Worm (Caenorhabditis elegans) whole organism, L4 larva: ENCODE measurements around the gene W03A5.1.

Source experiments
- F10B5.3 ChIP-seq: sonication (generic microtip); optimal IDR thresholded peaks from 2 replicates; lab custom pipeline; 2016; ENCODE audit warnings: mild to moderate bottlenecking, missing genetic modification characterization, missing compliant biosample characterization
- F44E2.7 ChIP-seq: fragments of 200-800 bp; sonication (Bioruptor generic); IDR thresholded peaks from 2 replicates; pipeline ENCODE4 v2.1.2; 2022; ENCODE audit warnings: missing genetic modification characterization, missing compliant biosample characterization
- T20F7.1 ChIP-seq: fragments of 200-800 bp; sonication (Bioruptor generic); optimal IDR thresholded peaks from 2 replicates; lab custom pipeline; 2018; ENCODE audit warnings: mild to moderate bottlenecking, missing genetic modification characterization, missing compliant biosample characterization
- Y105C5A.15 ChIP-seq: fragments of 200-800 bp; sonication (Bioruptor generic); IDR thresholded peaks from 2 replicates; pipeline ENCODE4 v1.3.6; 2022; ENCODE audit warnings: missing genetic modification characterization, missing compliant biosample characterization
- ZK337.2 ChIP-seq: fragments of 200-800 bp; sonication (Bioruptor generic); IDR thresholded peaks from 2 replicates; pipeline ENCODE4 v1.3.6; 2022; ENCODE audit warnings: missing genetic modification reagents, missing genetic modification characterization, missing compliant biosample characterization
- aha-1 ChIP-seq: fragments of 150-350 bp; peaks from one replicate; lab custom pipeline; 2014; ENCODE audit warnings: missing biosample characterization, missing genetic modification characterization
- aly-2 ChIP-seq: sonication (generic microtip); optimal IDR thresholded peaks from 2 replicates; lab custom pipeline; 2018; ENCODE audit warnings: missing biosample characterization, missing genetic modification characterization
- ama-1 ChIP-seq: fragments of 150-350 bp; optimal IDR thresholded peaks from 2 replicates; lab custom pipeline; 2014; ENCODE audit warnings: inconsistent platforms, mixed read lengths
- arid-1 ChIP-seq: fragments of 200-800 bp; sonication (Bioruptor generic); conservative IDR thresholded peaks from 2 replicates; pipeline ENCODE4 v1.3.6; 2022; ENCODE audit warnings: missing genetic modification reagents, missing genetic modification characterization, missing compliant biosample characterization
- ceh-20 ChIP-seq: fragments of 200-800 bp; sonication (Bioruptor generic); IDR thresholded peaks from 2 replicates; pipeline ENCODE4 v1.3.6; 2022; ENCODE audit warnings: missing genetic modification reagents, missing genetic modification characterization, missing compliant biosample characterization
- ceh-32 ChIP-seq: sonication (generic microtip); optimal IDR thresholded peaks from 2 replicates; lab custom pipeline; 2016; ENCODE audit warnings: mild to moderate bottlenecking, missing genetic modification characterization, missing compliant biosample characterization; ENCODE audit not compliant: poor library complexity
- ceh-44 ChIP-seq: fragments of 200-800 bp; sonication (Bioruptor generic); IDR thresholded peaks from 2 replicates; pipeline ENCODE4 v1.3.6; 2022; ENCODE audit warnings: missing genetic modification reagents, missing genetic modification characterization, missing compliant biosample characterization
- ceh-62 ChIP-seq: sonication (generic microtip); optimal IDR thresholded peaks from 2 replicates; lab custom pipeline; 2017; ENCODE audit warnings: missing biosample characterization, missing genetic modification characterization
- ceh-82 ChIP-seq: sonication (generic microtip); optimal IDR thresholded peaks from 2 replicates; lab custom pipeline; 2017; ENCODE audit warnings: missing biosample characterization, missing genetic modification characterization
- dmd-6 ChIP-seq: fragments of 200-800 bp; sonication (Bioruptor generic); IDR thresholded peaks from 2 replicates; pipeline ENCODE4 v1.3.6; 2022; ENCODE audit warnings: missing genetic modification reagents, missing genetic modification characterization, missing compliant biosample characterization
- dpl-1 ChIP-seq: fragments of 150-350 bp; optimal IDR thresholded peaks from 2 replicates; lab custom pipeline; 2014; ENCODE audit warnings: missing biosample characterization, missing genetic modification reagents, missing genetic modification characterization
- duxl-1 ChIP-seq: sonication (generic microtip); optimal IDR thresholded peaks from 2 replicates; lab custom pipeline; 2016; ENCODE audit warnings: mild to moderate bottlenecking, missing genetic modification characterization, moderate library complexity, missing compliant biosample characterization; ENCODE audit not compliant: poor library complexity
- egl-27 ChIP-seq: sonication (generic microtip); optimal IDR thresholded peaks from 3 replicates; lab custom pipeline; 2017; ENCODE audit warnings: missing biosample characterization, missing genetic modification reagents, missing genetic modification characterization
- egl-43 ChIP-seq: fragments of 200-800 bp; sonication (Bioruptor generic); IDR thresholded peaks from 2 replicates; pipeline ENCODE4 v1.3.6; 2022; ENCODE audit warnings: missing genetic modification reagents, missing genetic modification characterization, missing compliant biosample characterization
- fos-1 ChIP-seq: fragments of 150-350 bp; optimal IDR thresholded peaks from 2 replicates; lab custom pipeline; 2014; ENCODE audit warnings: missing biosample characterization, missing genetic modification characterization
- hlh-30 ChIP-seq: sonication (generic microtip); optimal IDR thresholded peaks from 2 replicates; lab custom pipeline; 2017; ENCODE audit warnings: antibody characterized with exemption, mild to moderate bottlenecking, missing genetic modification characterization, missing compliant biosample characterization; ENCODE audit not compliant: insufficient read depth
- lim-7 ChIP-seq: fragments of 200-800 bp; sonication (Bioruptor generic); IDR thresholded peaks from 2 replicates; pipeline ENCODE4 v1.3.6; 2022; ENCODE audit warnings: missing genetic modification characterization, missing compliant biosample characterization
- lin-1 ChIP-seq: fragments of 200-800 bp; sonication (Bioruptor generic); IDR thresholded peaks from 2 replicates; pipeline ENCODE4 v1.3.6; 2022; ENCODE audit warnings: missing genetic modification reagents, missing genetic modification characterization, missing compliant biosample characterization
- lin-13 ChIP-seq: fragments of 150-350 bp; optimal IDR thresholded peaks from 2 replicates; lab custom pipeline; 2014; ENCODE audit warnings: missing biosample characterization, missing genetic modification reagents, missing genetic modification characterization
- lin-38 ChIP-seq: fragments of 200-800 bp; sonication (Bioruptor generic); IDR thresholded peaks from 2 replicates; pipeline ENCODE4 v1.3.6; 2022; ENCODE audit warnings: missing genetic modification reagents, missing genetic modification characterization, missing compliant biosample characterization
- lir-3 ChIP-seq: sonication (generic microtip); optimal IDR thresholded peaks from 2 replicates; lab custom pipeline; 2016; ENCODE audit warnings: mild to moderate bottlenecking, missing genetic modification characterization, missing compliant biosample characterization
- madf-5 ChIP-seq, 2 experiments: fragments of 200-800 bp; sonication (Bioruptor generic); IDR thresholded peaks; 2 replicates each; pipeline ENCODE4 v1.3.6; 2022; ENCODE audit warnings: missing compliant biosample characterization in 2 of 2, missing genetic modification characterization in 2 of 2
- mdt-29 ChIP-seq: fragments of 200-800 bp; sonication (Bioruptor generic); IDR thresholded peaks from 2 replicates; pipeline ENCODE4 v1.3.6; 2022; ENCODE audit warnings: missing genetic modification reagents, missing genetic modification characterization, missing compliant biosample characterization
- mep-1 ChIP-seq: fragments of 150-350 bp; sonication (generic microtip); optimal IDR thresholded peaks from 3 replicates; lab custom pipeline; 2014; ENCODE audit warnings: missing biosample characterization, missing genetic modification characterization
- mes-2 ChIP-seq: sonication (generic microtip); optimal IDR thresholded peaks from 2 replicates; lab custom pipeline; 2016; ENCODE audit warnings: missing genotype, mild to moderate bottlenecking, missing genetic modification characterization, missing compliant biosample characterization; ENCODE audit not compliant: poor library complexity, severe bottlenecking
- mxl-2 ChIP-seq: fragments of 200-800 bp; sonication (Bioruptor generic); conservative IDR thresholded peaks from 2 replicates; pipeline ENCODE4 v1.3.6; 2022; ENCODE audit warnings: missing genetic modification reagents, missing genetic modification characterization, missing compliant biosample characterization
- mxl-3 ChIP-seq: fragments of 200-800 bp; sonication (Bioruptor generic); optimal IDR thresholded peaks from 2 replicates; lab custom pipeline; 2018; ENCODE audit warnings: mild to moderate bottlenecking, missing genetic modification characterization, missing compliant biosample characterization
- nhr-10 ChIP-seq: fragments of 150-350 bp; optimal IDR thresholded peaks from 2 replicates; lab custom pipeline; 2014; ENCODE audit warnings: missing biosample characterization, missing genetic modification characterization
- nhr-111 ChIP-seq: fragments of 200-800 bp; sonication (Bioruptor generic); optimal IDR thresholded peaks from 2 replicates; lab custom pipeline; 2018; ENCODE audit warnings: mild to moderate bottlenecking, missing genetic modification characterization, missing compliant biosample characterization
- nhr-25 ChIP-seq: sonication (generic microtip); optimal IDR thresholded peaks from 2 replicates; lab custom pipeline; 2017; ENCODE audit warnings: missing genetic modification characterization, mild to moderate bottlenecking, missing compliant biosample characterization, antibody characterized with exemption, moderate library complexity, borderline replicate concordance; ENCODE audit not compliant: insufficient read depth
- nhr-28 ChIP-seq: fragments of 150-350 bp; optimal IDR thresholded peaks from 2 replicates; lab custom pipeline; 2014; ENCODE audit warnings: missing biosample characterization, missing genetic modification characterization
- nhr-48 ChIP-seq: sonication (generic microtip); optimal IDR thresholded peaks from 2 replicates; lab custom pipeline; 2016; ENCODE audit warnings: mild to moderate bottlenecking, missing genetic modification characterization, missing compliant biosample characterization
- nhr-6 ChIP-seq: fragments of 150-350 bp; optimal IDR thresholded peaks from 2 replicates; lab custom pipeline; 2014; ENCODE audit warnings: missing biosample characterization, missing genetic modification characterization
- nhr-77 ChIP-seq: fragments of 150-350 bp; optimal IDR thresholded peaks from 2 replicates; lab custom pipeline; 2014; ENCODE audit warnings: missing biosample characterization, missing genetic modification characterization
- pha-4 ChIP-seq, 2 experiments: fragments of 150-350 bp in 1 of 2; fragments of 200-800 bp in 1 of 2; sonication (Bioruptor generic) in 1 of 2; IDR thresholded peaks in 1 of 2; optimal IDR thresholded peaks in 1 of 2; 2 replicates each; pipeline versions ENCODE4 v1.3.6 to Lab custom; 2014 to 2022; ENCODE audit warnings: missing genetic modification characterization in 2 of 2, missing genetic modification reagents in 2 of 2, missing biosample characterization in 1 of 2, missing compliant biosample characterization in 1 of 2
- set-16 ChIP-seq: fragments of 200-800 bp; sonication (Bioruptor generic); IDR thresholded peaks from 2 replicates; pipeline ENCODE4 v1.3.6; 2022; ENCODE audit warnings: missing genetic modification reagents, missing genetic modification characterization, missing compliant biosample characterization
- snpc-4 ChIP-seq: fragments of 150-350 bp; optimal IDR thresholded peaks from 2 replicates; lab custom pipeline; 2014; ENCODE audit warnings: missing biosample characterization, missing genetic modification characterization
- spr-3 ChIP-seq: fragments of 200-800 bp; sonication (Bioruptor generic); optimal IDR thresholded peaks from 2 replicates; lab custom pipeline; 2018; ENCODE audit warnings: mild to moderate bottlenecking, missing genetic modification characterization, missing compliant biosample characterization
- unc-62 ChIP-seq, 3 experiments: fragments of 150-350 bp in 1 of 3; sonication (generic microtip); optimal IDR thresholded peaks in 2 of 3; peaks in 1 of 3; 1 replicate in 1 of 3; 2 replicates in 2 of 3; lab custom pipeline; 2014 to 2017; ENCODE audit warnings: missing biosample characterization in 3 of 3, missing genetic modification characterization in 3 of 3, missing genetic modification reagents in 3 of 3, missing genotype in 1 of 3
- vab-7 ChIP-seq: fragments of 200-800 bp; sonication (Bioruptor generic); IDR thresholded peaks from 2 replicates; pipeline ENCODE4 v1.3.6; 2022; ENCODE audit warnings: missing genetic modification reagents, missing genetic modification characterization, missing compliant biosample characterization
- zfp-3 ChIP-seq: fragments of 200-800 bp; sonication (Bioruptor generic); conservative IDR thresholded peaks from 2 replicates; pipeline ENCODE4 v1.3.6; 2022; ENCODE audit warnings: missing genetic modification reagents, missing genetic modification characterization, missing compliant biosample characterization
- zip-11 ChIP-seq: fragments of 200-800 bp; sonication (Bioruptor generic); IDR thresholded peaks from 2 replicates; pipeline ENCODE4 v1.3.6; 2022; ENCODE audit warnings: missing genetic modification characterization, missing compliant biosample characterization
- zip-2 ChIP-seq: fragments of 150-350 bp; optimal IDR thresholded peaks from 2 replicates; lab custom pipeline; 2014; ENCODE audit warnings: missing biosample characterization, missing genetic modification characterization
- ztf-7 ChIP-seq: fragments of 150-350 bp; optimal IDR thresholded peaks from 2 replicates; lab custom pipeline; 2014; ENCODE audit warnings: missing biosample characterization, missing genetic modification characterization

The W03A5.1 gene

ce11 chrIII:5375001-5375532 lies 32.6 kb upstream of the W03A5.1 start (continued):
- TF ChIP-seq pha-4 (GFP tag; IDR thresholded peaks at IDR 0.05; lab: Robert Waterston, UW) (no peak), pha-4 (tag; optimal IDR thresholded peaks at IDR 0.05; lab: Kevin White, UChicago) (no peak), ceh-62 (tag; lab: Kevin White, UChicago) (no peak), zfp-3 (no peak), arid-1 (GFP tag; lab: Robert Waterston, UW) (no peak), aha-1 (no peak), lim-7 (GFP tag; lab: Robert Waterston, UW) (no peak), nhr-48 (tag; lab: Kevin White, UChicago) (no peak), egl-27 (tag; lab: Kevin White, UChicago) (no peak), fos-1 (no peak), spr-3 (GFP tag; lab: Kevin White, UChicago) (no peak), mdt-29 (no peak), ZK337.2 (no peak), nhr-28 (tag; lab: Kevin White, UChicago) (no peak), nhr-6 (tag; lab: Kevin White, UChicago) (no peak), ama-1 (lab: Kevin White, UChicago) (no peak), snpc-4 (no peak), lin-38 (GFP tag; lab: Robert Waterston, UW) (peak; percentile 22), dmd-6 (no peak), lin-13 (no peak), unc-62 (GFP tag; optimal IDR thresholded peaks at IDR 0.05 in 1 of 2; lab: Kevin White, UChicago) (peak in 1 of 2 experiments; percentile 79), unc-62 (tag; optimal IDR thresholded peaks at IDR 0.05; lab: Kevin White, UChicago) (no peak), aly-2 (tag; lab: Kevin White, UChicago) (no peak)

ce11 chrIII:5379879-5380331 lies 27.8 kb upstream of the W03A5.1 start, which contains the start of gene paqr-2:
paqr-2 (minus strand) TSS chrIII:5379929.
- peak; percentile 66 for TF ChIP-seq nhr-28 (tag; lab: Kevin White, UChicago)
- no peak for TF ChIP-seq duxl-1 (tag; lab: Kevin White, UChicago)
- no peak for TF ChIP-seq nhr-10
- TF ChIP-seq vab-7 (GFP tag; lab: Robert Waterston, UW) = no peak
- peak; percentile 41 for TF ChIP-seq mxl-3 (GFP tag; lab: Kevin White, UChicago)
- peak; percentile 83 for TF ChIP-seq hlh-30
- no peak for TF ChIP-seq Y105C5A.15 (GFP tag; lab: Robert Waterston, UW)
- no peak for TF ChIP-seq zip-2 (tag; lab: Kevin White, UChicago)
- TF ChIP-seq ceh-44 (GFP tag; lab: Robert Waterston, UW) = no peak
- peak; percentile 27 for TF ChIP-seq dpl-1
- TF ChIP-seq lin-1 = no peak
- TF ChIP-seq mxl-2 = no peak
- no peak for TF ChIP-seq nhr-25 (tag; lab: Kevin White, UChicago)
- no peak for TF ChIP-seq ceh-20 (GFP tag; lab: Robert Waterston, UW)
- TF ChIP-seq set-16 (GFP tag; lab: Robert Waterston, UW) = no peak
- 0 out of 2 replicates have a peak, but pooled peaks have one; percentile 48 for TF ChIP-seq lim-7 (GFP tag; lab: Robert Waterston, UW)
- no peak for TF ChIP-seq F10B5.3
- no peak for TF ChIP-seq madf-5 (GFP tag; IDR thresholded peaks at IDR 0.05; lab: Robert Waterston, UW)
- no peak for TF ChIP-seq ceh-82 (tag; lab: Kevin White, UChicago)
- no peak for TF ChIP-seq zip-11 (GFP tag; lab: Robert Waterston, UW)
- no peak for TF ChIP-seq ceh-62 (tag; lab: Kevin White, UChicago)
- no peak for TF ChIP-seq ceh-32 (tag; lab: Kevin White, UChicago)
- no peak for TF ChIP-seq F44E2.7 (GFP tag; lab: Robert Waterston, UW)
- no peak for TF ChIP-seq fos-1
- 0 out of 2 replicates have a peak, but pooled peaks have one; percentile 45 for TF ChIP-seq egl-43 (GFP tag; lab: Robert Waterston, UW)
- no peak for TF ChIP-seq ZK337.2
- no peak for TF ChIP-seq T20F7.1 (GFP tag; lab: Kevin White, UChicago)
- TF ChIP-seq mes-2 (tag; lab: Kevin White, UChicago) = peak; percentile 53
- no peak for TF ChIP-seq lir-3 (tag; lab: Kevin White, UChicago)
- TF ChIP-seq egl-27 (tag; lab: Kevin White, UChicago) = no peak
- no peak for TF ChIP-seq ztf-7 (tag; lab: Kevin White, UChicago)
- no peak for TF ChIP-seq nhr-77 (tag; lab: Kevin White, UChicago)
- peak; percentile 35 for TF ChIP-seq mep-1 (tag; lab: Kevin White, UChicago)
- TF ChIP-seq nhr-111 (GFP tag; lab: Kevin White, UChicago) = no peak
